5 worm cellular contexts compared by ENCODE assay signal in genomic region chrX:1010627-1011452, ce11.
TF ChIP-seq lines count a peak whose summit lies in the region.

No protein-coding gene starts in this region.

TF ChIP-seq in whole organism, L1 larva, 84 proteins besides CTCF, POLR2A, EP300 and RAD21 (continued from another document and continues in another):
- TF ChIP-seq lir-3 (tag; optimal IDR thresholded peaks at IDR 0.05; lab: Kevin White, UChicago; ENCODE audit: poor library complexity) (peak; percentile 52), zag-1 (tag; optimal IDR thresholded peaks at IDR 0.05; lab: Kevin White, UChicago) (no peak), pax-3 (tag; optimal IDR thresholded peaks at IDR 0.05; lab: Kevin White, UChicago) (peak; percentile 9), mdl-1 (tag; optimal IDR thresholded peaks at IDR 0.05; lab: Kevin White, UChicago) (peak in 1 of 2 experiments; percentile 63), fkh-8 (tag; optimal IDR thresholded peaks at IDR 0.05; lab: Kevin White, UChicago) (peak; percentile 12), C16A3.4 (tag; optimal IDR thresholded peaks at IDR 0.05; lab: Kevin White, UChicago) (peak; percentile 38), hpl-2 (GFP tag; optimal IDR thresholded peaks at IDR 0.05; lab: Kevin White, UChicago) (peak; percentile 36), tbx-2 (tag; optimal IDR thresholded peaks at IDR 0.05; lab: Kevin White, UChicago) (peak; percentile 56), efl-3 (GFP tag; optimal IDR thresholded peaks at IDR 0.05; lab: Kevin White, UChicago) (no peak), mep-1 (tag; optimal IDR thresholded peaks at IDR 0.05; lab: Kevin White, UChicago) (peak; percentile 62), snu-23 (GFP tag; optimal IDR thresholded peaks at IDR 0.05; lab: Kevin White, UChicago) (peak; percentile 82), zip-4 (GFP tag; optimal IDR thresholded peaks at IDR 0.05; lab: Kevin White, UChicago) (no peak), ceh-8 (GFP tag; optimal IDR thresholded peaks at IDR 0.05; lab: Kevin White, UChicago) (no peak), lin-13 (GFP tag; optimal IDR thresholded peaks at IDR 0.05; lab: Kevin White, UChicago) (peak; percentile 26), blmp-1 (tag; optimal IDR thresholded peaks at IDR 0.05; lab: Kevin White, UChicago) (peak; percentile 75), rnt-1 (tag; optimal IDR thresholded peaks at IDR 0.05; lab: Kevin White, UChicago) (peak; percentile 33), lin-14 (GFP tag; optimal IDR thresholded peaks at IDR 0.05; lab: Kevin White, UChicago) (peak; percentile 74), nhr-71 (tag; optimal IDR thresholded peaks at IDR 0.05; lab: Kevin White, UChicago) (peak; percentile 86), vab-15 (tag; optimal IDR thresholded peaks at IDR 0.05; lab: Kevin White, UChicago) (peak; percentile 91), unc-62 (GFP tag; optimal IDR thresholded peaks at IDR 0.05; lab: Kevin White, UChicago) (no peak), tlp-1 (tag; optimal IDR thresholded peaks at IDR 0.05; lab: Kevin White, UChicago) (no peak), ama-1 (optimal IDR thresholded peaks at IDR 0.05; lab: Kevin White, UChicago) (peak; percentile 25), dpl-1 (GFP tag; optimal IDR thresholded peaks at IDR 0.05; lab: Kevin White, UChicago) (peak in 2 of 3 experiments; percentile 4 to 36), unc-98 (GFP tag; IDR thresholded peaks at IDR 0.05; lab: Robert Waterston, UW) (no peak), nhr-85 (tag; lab: Kevin White, UChicago) (peak; percentile 93), grh-1 (GFP tag; IDR thresholded peaks at IDR 0.05; lab: Robert Waterston, UW) (peak; percentile 45; the same call in 1 of the 2 replicates)

TF ChIP-seq in whole organism, L2 larva, 48 proteins besides CTCF, POLR2A, EP300 and RAD21 (continued from another document):
- TF ChIP-seq unc-62 (GFP tag; optimal IDR thresholded peaks at IDR 0.05; lab: Kevin White, UChicago) = no peak
- peak; percentile 37 for TF ChIP-seq egl-27 (tag; optimal IDR thresholded peaks at IDR 0.05; lab: Kevin White, UChicago)
- peak; percentile 80 for TF ChIP-seq nhr-21 (tag; optimal IDR thresholded peaks at IDR 0.05; lab: Kevin White, UChicago)
- no peak for TF ChIP-seq skn-1 (tag; optimal IDR thresholded peaks at IDR 0.05; lab: Kevin White, UChicago)
- peak; percentile 20 for TF ChIP-seq blmp-1 (tag; optimal IDR thresholded peaks at IDR 0.05; lab: Kevin White, UChicago; ENCODE audit: insufficient read depth)
- TF ChIP-seq ama-1 (optimal IDR thresholded peaks at IDR 0.05; lab: Kevin White, UChicago) = peak; percentile 28
- TF ChIP-seq F13H6.1 (tag; optimal IDR thresholded peaks at IDR 0.05; lab: Kevin White, UChicago) = peak; percentile 49
- peak in 1 of 2 experiments; percentile 8 for TF ChIP-seq lsy-2 (tag; optimal IDR thresholded peaks at IDR 0.05; lab: Kevin White, UChicago)
- TF ChIP-seq nhr-129 (tag; optimal IDR thresholded peaks at IDR 0.05; lab: Kevin White, UChicago) = peak; percentile 70

TF ChIP-seq in whole organism, L3 larva, 47 proteins besides CTCF, POLR2A, EP300 and RAD21 (continued from another document):
- TF ChIP-seq ama-1 (optimal IDR thresholded peaks at IDR 0.05; lab: Kevin White, UChicago) = peak; percentile 64
- TF ChIP-seq ztf-4 (tag; optimal IDR thresholded peaks at IDR 0.05; lab: Kevin White, UChicago) = peak; percentile 43
- peak; percentile 70 for TF ChIP-seq nhr-43 (tag; optimal IDR thresholded peaks at IDR 0.05; lab: Kevin White, UChicago; ENCODE audit: poor library complexity, severe bottlenecking)
- peak; percentile 51 for TF ChIP-seq pha-4 (tag; optimal IDR thresholded peaks at IDR 0.05; lab: Kevin White, UChicago)
- TF ChIP-seq snpc-4 (tag; optimal IDR thresholded peaks at IDR 0.05; lab: Kevin White, UChicago) = peak; percentile 22

TF ChIP-seq in whole organism, L4 larva, 104 proteins besides CTCF, POLR2A, EP300 and RAD21 (continued from another document and continues in another):
- no peak for TF ChIP-seq egl-27 (tag; optimal IDR thresholded peaks at IDR 0.05; lab: Kevin White, UChicago)
- TF ChIP-seq duxl-1 (tag; optimal IDR thresholded peaks at IDR 0.05; lab: Kevin White, UChicago; ENCODE audit: poor library complexity) = peak; percentile 63
- no peak for TF ChIP-seq lim-7 (GFP tag; IDR thresholded peaks at IDR 0.05; lab: Robert Waterston, UW)
- TF ChIP-seq nhr-48 (tag; optimal IDR thresholded peaks at IDR 0.05; lab: Kevin White, UChicago) = peak; percentile 62
- TF ChIP-seq nhr-11 (tag; optimal IDR thresholded peaks at IDR 0.05; lab: Kevin White, UChicago) = no peak
- TF ChIP-seq R02D3.7 (tag; optimal IDR thresholded peaks at IDR 0.05; lab: Kevin White, UChicago) = no peak
- TF ChIP-seq nhr-41 (GFP tag; IDR thresholded peaks at IDR 0.05; lab: Robert Waterston, UW) = no peak
- TF ChIP-seq rbr-2 (tag; optimal IDR thresholded peaks at IDR 0.05; lab: Kevin White, UChicago) = no peak
- peak in 1 of 2 experiments; percentile 31 for TF ChIP-seq unc-62 (GFP tag; optimal IDR thresholded peaks at IDR 0.05 in 1 of 2; lab: Kevin White, UChicago)
- no peak for TF ChIP-seq unc-62 (tag; optimal IDR thresholded peaks at IDR 0.05; lab: Kevin White, UChicago)
- peak; percentile 26 for TF ChIP-seq spr-1 (tag; optimal IDR thresholded peaks at IDR 0.05; lab: Kevin White, UChicago)
- peak; percentile 85 for TF ChIP-seq dmd-6 (GFP tag; IDR thresholded peaks at IDR 0.05; lab: Robert Waterston, UW)
- no peak for TF ChIP-seq dpl-1 (GFP tag; optimal IDR thresholded peaks at IDR 0.05; lab: Kevin White, UChicago)
- peak; percentile 56 for TF ChIP-seq T20F7.1 (GFP tag; optimal IDR thresholded peaks at IDR 0.05; lab: Kevin White, UChicago)
- no peak for TF ChIP-seq vab-7 (GFP tag; IDR thresholded peaks at IDR 0.05; lab: Robert Waterston, UW)
- TF ChIP-seq lin-1 (GFP tag; IDR thresholded peaks at IDR 0.05; lab: Robert Waterston, UW) = peak; percentile 52; the same call in 1 of the 2 replicates
- TF ChIP-seq unc-130 (GFP tag; optimal IDR thresholded peaks at IDR 0.05; lab: Kevin White, UChicago) = no peak
- TF ChIP-seq ceh-82 (tag; optimal IDR thresholded peaks at IDR 0.05; lab: Kevin White, UChicago) = no peak
- TF ChIP-seq jun-1 (tag; optimal IDR thresholded peaks at IDR 0.05; lab: Kevin White, UChicago) = no peak
- TF ChIP-seq ctbp-1 (GFP tag; IDR thresholded peaks at IDR 0.05; lab: Robert Waterston, UW) = 0 out of 2 replicates have a peak, but pooled peaks have one; percentile 27
- TF ChIP-seq fos-1 (tag; optimal IDR thresholded peaks at IDR 0.05; lab: Kevin White, UChicago) = no peak
- TF ChIP-seq mxl-3 (GFP tag; optimal IDR thresholded peaks at IDR 0.05; lab: Kevin White, UChicago) = peak; percentile 15
- peak; percentile 60 for TF ChIP-seq nhr-102 (tag; optimal IDR thresholded peaks at IDR 0.05; lab: Kevin White, UChicago)
- no peak for TF ChIP-seq zag-1 (tag; optimal IDR thresholded peaks at IDR 0.05; lab: Kevin White, UChicago)
- TF ChIP-seq mdl-1 (tag; optimal IDR thresholded peaks at IDR 0.05; lab: Kevin White, UChicago) = peak in 1 of 2 experiments; percentile 41
- peak; percentile 19 for TF ChIP-seq aha-1 (tag; lab: Kevin White, UChicago)
- TF ChIP-seq gei-8 (GFP tag; optimal IDR thresholded peaks at IDR 0.05; lab: Kevin White, UChicago) = peak; percentile 3
- TF ChIP-seq unc-39 (tag; optimal IDR thresholded peaks at IDR 0.05; lab: Kevin White, UChicago) = no peak
- peak; percentile 70 for TF ChIP-seq dmd-9 (GFP tag; IDR thresholded peaks at IDR 0.05; lab: Robert Waterston, UW)
- no peak for TF ChIP-seq ceh-28 (tag; optimal IDR thresholded peaks at IDR 0.05; lab: Kevin White, UChicago)
- TF ChIP-seq mep-1 (tag; optimal IDR thresholded peaks at IDR 0.05; lab: Kevin White, UChicago) = peak; percentile 33
- TF ChIP-seq mes-2 (tag; optimal IDR thresholded peaks at IDR 0.05; lab: Kevin White, UChicago; ENCODE audit: poor library complexity, severe bottlenecking) = peak; percentile 63
- peak in 1 of 2 experiments; percentile 28 for TF ChIP-seq lsy-2 (tag; optimal IDR thresholded peaks at IDR 0.05; lab: Kevin White, UChicago)
- TF ChIP-seq madf-5 (GFP tag; IDR thresholded peaks at IDR 0.05; lab: Robert Waterston, UW) = 0 out of 4 replicates have a peak, but pooled peaks of 1 of the 2 experiments have one; percentile 60
- TF ChIP-seq zip-2 (tag; optimal IDR thresholded peaks at IDR 0.05; lab: Kevin White, UChicago) = no peak
- TF ChIP-seq madf-9 (GFP tag; conservative IDR thresholded peaks at IDR 0.05; lab: Robert Waterston, UW) = peak; percentile 40; the same call in 1 of the 2 replicates
- no peak for TF ChIP-seq ceh-62 (tag; optimal IDR thresholded peaks at IDR 0.05; lab: Kevin White, UChicago)
- TF ChIP-seq lin-13 (GFP tag; optimal IDR thresholded peaks at IDR 0.05; lab: Kevin White, UChicago) = peak; percentile 17
- TF ChIP-seq ceh-20 (GFP tag; IDR thresholded peaks at IDR 0.05; lab: Robert Waterston, UW) = 0 out of 2 replicates have a peak, but pooled peaks have one; percentile 38
- no peak for TF ChIP-seq snpc-4 (tag; optimal IDR thresholded peaks at IDR 0.05; lab: Kevin White, UChicago)
- TF ChIP-seq nhr-76 (tag; optimal IDR thresholded peaks at IDR 0.05; lab: Kevin White, UChicago) = no peak
- TF ChIP-seq ZK546.5 (tag; optimal IDR thresholded peaks at IDR 0.05; lab: Kevin White, UChicago) = no peak
- no peak for TF ChIP-seq F37D6.2 (tag; optimal IDR thresholded peaks at IDR 0.05; lab: Kevin White, UChicago)
- TF ChIP-seq set-16 (GFP tag; IDR thresholded peaks at IDR 0.05; lab: Robert Waterston, UW) = peak; percentile 78
- no peak for TF ChIP-seq ceh-44 (GFP tag; IDR thresholded peaks at IDR 0.05; lab: Robert Waterston, UW)
- TF ChIP-seq daf-12 (tag; optimal IDR thresholded peaks at IDR 0.05; lab: Kevin White, UChicago) = no peak
- TF ChIP-seq tra-1 (GFP tag; IDR thresholded peaks at IDR 0.05; lab: Robert Waterston, UW) = 0 out of 2 replicates have a peak, but pooled peaks have one; percentile 25

TF ChIP-seq in whole organism, young adult, 124 proteins besides CTCF, POLR2A, EP300 and RAD21 (continued from another document and continues in another):
- TF ChIP-seq snpc-1.3 (tag; optimal IDR thresholded peaks at IDR 0.05; lab: Kevin White, UChicago; ENCODE audit: insufficient read depth) (no peak), ekl-4 (GFP tag; IDR thresholded peaks at IDR 0.05; lab: Robert Waterston, UW) (no peak), tlf-1 (GFP tag; optimal IDR thresholded peaks at IDR 0.05; lab: Kevin White, UChicago) (peak; percentile 51), zfh-2 (GFP tag; conservative IDR thresholded peaks at IDR 0.05; lab: Robert Waterston, UW) (peak; percentile 63), sea-2 (GFP tag; IDR thresholded peaks at IDR 0.05; lab: Robert Waterston, UW) (no peak), attf-5 (GFP tag; optimal IDR thresholded peaks at IDR 0.05; lab: Kevin White, UChicago) (no peak), hmg-20 (GFP tag; IDR thresholded peaks at IDR 0.05; lab: Robert Waterston, UW) (peak; percentile 44; the same call in 1 of the 2 replicates), K12H6.12 (tag; optimal IDR thresholded peaks at IDR 0.05; lab: Kevin White, UChicago) (peak; percentile 13), chd-7 (tag; optimal IDR thresholded peaks at IDR 0.05; lab: Kevin White, UChicago) (peak; percentile 19), B0336.3 (GFP tag; IDR thresholded peaks at IDR 0.05; lab: Robert Waterston, UW) (peak; percentile 63), F33H1.4 (GFP tag; IDR thresholded peaks at IDR 0.05; lab: Robert Waterston, UW) (no peak), athp-1 (tag; optimal IDR thresholded peaks at IDR 0.05; lab: Kevin White, UChicago) (no peak), lsl-1 (GFP tag; optimal IDR thresholded peaks at IDR 0.05; lab: Kevin White, UChicago) (no peak), madf-3 (GFP tag; IDR thresholded peaks at IDR 0.05; lab: Robert Waterston, UW) (peak; percentile 34; the same call in 1 of the 2 replicates), dpff-1 (tag; optimal IDR thresholded peaks at IDR 0.05; lab: Kevin White, UChicago) (no peak), F57C9.4 (tag; optimal IDR thresholded peaks at IDR 0.05; lab: Kevin White, UChicago) (peak; percentile 29), B0035.1 (tag; optimal IDR thresholded peaks at IDR 0.05; lab: Kevin White, UChicago) (peak; percentile 2), T07F8.4 (tag; optimal IDR thresholded peaks at IDR 0.05; lab: Kevin White, UChicago) (no peak), lin-26 (GFP tag; IDR thresholded peaks at IDR 0.05; lab: Robert Waterston, UW) (peak; percentile 63), D2030.7 (GFP tag; IDR thresholded peaks at IDR 0.05; lab: Robert Waterston, UW) (no peak), hrde-1 (tag; optimal IDR thresholded peaks at IDR 0.05; lab: Kevin White, UChicago; ENCODE audit: borderline replicate concordance) (no peak), cebp-1 (GFP tag; IDR thresholded peaks at IDR 0.05; lab: Robert Waterston, UW) (peak; percentile 16; the same call in 1 of the 2 replicates), cebp-1 (tag; optimal IDR thresholded peaks at IDR 0.05; lab: Kevin White, UChicago) (peak; percentile 46), F22D6.2 (tag; optimal IDR thresholded peaks at IDR 0.05; lab: Kevin White, UChicago) (peak; percentile 1), ama-1 (optimal IDR thresholded peaks at IDR 0.05; lab: Kevin White, UChicago) (peak; percentile 56), ama-1 (GFP tag; optimal IDR thresholded peaks at IDR 0.05; lab: Kevin White, UChicago) (no peak), Y56A3A.18 (GFP tag; IDR thresholded peaks at IDR 0.05; lab: Robert Waterston, UW) (0 out of 2 replicates have a peak, but pooled peaks have one; percentile 20), ztf-25 (GFP tag; IDR thresholded peaks at IDR 0.05; lab: Robert Waterston, UW) (0 out of 2 replicates have a peak, but pooled peaks have one; percentile 17), F49E8.2 (tag; optimal IDR thresholded peaks at IDR 0.05; lab: Kevin White, UChicago; ENCODE audit: insufficient read depth) (no peak), C17E4.6 (GFP tag; IDR thresholded peaks at IDR 0.05; lab: Robert Waterston, UW) (no peak), egrh-3 (GFP tag; IDR thresholded peaks at IDR 0.05; lab: Robert Waterston, UW) (no peak), aptf-2 (GFP tag; conservative IDR thresholded peaks at IDR 0.05; lab: Robert Waterston, UW) (0 out of 2 replicates have a peak, but pooled peaks have one; percentile 17), F55B11.4 (tag; optimal IDR thresholded peaks at IDR 0.05; lab: Kevin White, UChicago; ENCODE audit: borderline replicate concordance, insufficient read depth) (no peak), xnd-1 (tag; optimal IDR thresholded peaks at IDR 0.05; lab: Kevin White, UChicago) (no peak), nfyb-1 (GFP tag; IDR thresholded peaks at IDR 0.05; lab: Robert Waterston, UW) (peak; percentile 48), pbrm-1 (GFP tag; IDR thresholded peaks at IDR 0.05; lab: Robert Waterston, UW) (peak; percentile 24; the same call in 1 of the 2 replicates), K11D2.4 (GFP tag; IDR thresholded peaks at IDR 0.05; lab: Robert Waterston, UW) (peak; percentile 59; the same call in 1 of the 2 replicates), ztf-28 (GFP tag; IDR thresholded peaks at IDR 0.05; lab: Robert Waterston, UW) (no peak), lag-1 (GFP tag; IDR thresholded peaks at IDR 0.05; lab: Robert Waterston, UW) (no peak), rcor-1 (GFP tag; IDR thresholded peaks at IDR 0.05; lab: Robert Waterston, UW) (no peak), nhr-27 (tag; optimal IDR thresholded peaks at IDR 0.05; lab: Kevin White, UChicago) (peak; percentile 50), attf-6 (GFP tag; IDR thresholded peaks at IDR 0.05; lab: Robert Waterston, UW) (no peak), ceh-40 (GFP tag; IDR thresholded peaks at IDR 0.05; lab: Robert Waterston, UW) (no peak), sdz-38 (tag; optimal IDR thresholded peaks at IDR 0.05; lab: Kevin White, UChicago) (no peak), ceh-79 (tag; optimal IDR thresholded peaks at IDR 0.05; lab: Kevin White, UChicago) (no peak), fkh-3 (tag; optimal IDR thresholded peaks at IDR 0.05; lab: Kevin White, UChicago) (no peak), hsf-1 (GFP tag; IDR thresholded peaks at IDR 0.05; lab: Robert Waterston, UW) (no peak), F10E7.11 (tag; optimal IDR thresholded peaks at IDR 0.05; lab: Kevin White, UChicago) (no peak), nfya-1 (tag; optimal IDR thresholded peaks at IDR 0.05; lab: Kevin White, UChicago; ENCODE audit: borderline replicate concordance, insufficient read depth) (no peak), nhr-90 (tag; optimal IDR thresholded peaks at IDR 0.05; lab: Kevin White, UChicago) (peak; percentile 27), lir-1 (GFP tag; conservative IDR thresholded peaks at IDR 0.05; lab: Robert Waterston, UW) (peak; percentile 28; the same call in 1 of the 2 replicates), lin-54 (GFP tag; optimal IDR thresholded peaks at IDR 0.05; lab: Kevin White, UChicago) (no peak), aptf-3 (GFP tag; IDR thresholded peaks at IDR 0.05; lab: Robert Waterston, UW) (no peak)
